Fruit fly (Drosophila melanogaster): Measurements from ENCODE around the gene RpS5a.

Gene RpS5a

DNA sequence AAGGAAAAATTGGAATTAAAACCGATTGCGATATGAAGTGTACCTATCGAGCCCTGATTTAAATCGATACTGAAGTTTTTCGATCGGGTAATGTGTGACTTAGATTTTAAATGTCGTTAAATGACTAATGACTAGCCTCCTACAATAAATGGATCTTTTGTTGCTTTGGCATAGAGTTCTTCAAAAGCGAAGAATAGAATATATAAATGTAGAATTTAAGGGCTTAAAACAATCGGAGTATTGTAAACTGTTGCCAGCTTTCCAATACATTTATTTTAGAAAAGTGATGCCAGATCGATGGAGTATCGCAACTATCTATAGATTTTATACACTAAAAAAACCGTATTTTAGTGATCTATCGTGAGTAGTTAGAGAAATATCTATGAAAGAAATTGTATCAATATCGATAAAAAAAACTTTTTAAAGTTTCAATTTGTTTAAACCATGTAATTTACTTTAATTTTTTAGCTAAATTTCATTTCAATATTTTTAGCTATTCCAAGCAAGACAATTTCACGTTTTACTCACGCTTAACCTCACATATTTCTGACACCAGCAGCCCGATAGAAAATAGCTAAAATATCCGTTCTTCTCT is 5.0 kb downstream of the RpS5a start, which contains the start of the genes mei-217 and mei-218 (continued):
- TF ChIP-seq CG8765 (GFP tag; IDR thresholded peaks at IDR 0.05) (no peak), ssp (GFP tag; IDR thresholded peaks at IDR 0.05) (0 out of 2 replicates have a peak, but pooled peaks have one; percentile 11), CG17568 (GFP tag; optimal IDR thresholded peaks at IDR 0.05) (no peak), CG4360 (GFP tag; IDR thresholded peaks at IDR 0.05) (no peak), exex (tag; optimal IDR thresholded peaks at IDR 0.05) (no peak), pfk (GFP tag; optimal IDR thresholded peaks at IDR 0.05) (no peak), eve (GFP tag; optimal IDR thresholded peaks at IDR 0.05) (no peak), Spps (tag; optimal IDR thresholded peaks at IDR 0.05) (no peak), CG16813 (GFP tag; IDR thresholded peaks at IDR 0.05; ENCODE audit: partially characterized antibody) (peak; percentile 78), vnd (GFP tag; IDR thresholded peaks at IDR 0.05; ENCODE audit: partially characterized antibody) (peak; percentile 67), tin (GFP tag; optimal IDR thresholded peaks at IDR 0.05) (no peak), TFAM (GFP tag; optimal IDR thresholded peaks at IDR 0.05) (no peak), da (GFP tag; optimal IDR thresholded peaks at IDR 0.05) (no peak), Chrac-16 (GFP tag; optimal IDR thresholded peaks at IDR 0.05) (peak; percentile 28), CG5180 (GFP tag; optimal IDR thresholded peaks at IDR 0.05) (no peak), fd3F (GFP tag; optimal IDR thresholded peaks at IDR 0.05) (no peak), al (GFP tag; IDR thresholded peaks at IDR 0.05) (no peak), CG13775 (GFP tag; optimal IDR thresholded peaks at IDR 0.05) (no peak), CG30403 (GFP tag; optimal IDR thresholded peaks at IDR 0.05) (peak; percentile 53), gcm2 (GFP tag; optimal IDR thresholded peaks at IDR 0.05) (no peak), Xrp1 (GFP tag; IDR thresholded peaks at IDR 0.05) (peak; percentile 35; the same call in 1 of the 2 replicates), Hr51 (GFP tag; optimal IDR thresholded peaks at IDR 0.05) (no peak), vfl (GFP tag; optimal IDR thresholded peaks at IDR 0.05) (no peak), CHES-1-like (GFP tag; optimal IDR thresholded peaks at IDR 0.05) (no peak), Hr3 (GFP tag; optimal IDR thresholded peaks at IDR 0.05) (no peak), E2f2 (GFP tag; IDR thresholded peaks at IDR 0.05) (peak; percentile 41), gt (GFP tag; IDR thresholded peaks at IDR 0.05) (no peak), Sox102F (GFP tag; optimal IDR thresholded peaks at IDR 0.05) (no peak), pnt (GFP tag; optimal IDR thresholded peaks at IDR 0.05) (no peak), CG11398 (GFP tag; optimal IDR thresholded peaks at IDR 0.05) (no peak), CG2199 (GFP tag; IDR thresholded peaks at IDR 0.05) (no peak), CG10431 (GFP tag; optimal IDR thresholded peaks at IDR 0.05) (no peak), dmrt11E (tag; optimal IDR thresholded peaks at IDR 0.05) (peak; percentile 25), CG34224 (GFP tag; IDR thresholded peaks at IDR 0.05; ENCODE audit: partially characterized antibody) (peak; percentile 58; the same call in 2 of the 3 replicates), mld (GFP tag; IDR thresholded peaks at IDR 0.05; ENCODE audit: partially characterized antibody) (no peak), CG7987 (GFP tag; optimal IDR thresholded peaks at IDR 0.05) (no peak), pita (GFP tag; optimal IDR thresholded peaks at IDR 0.05) (no peak), CG15601 (tag; optimal IDR thresholded peaks at IDR 0.05) (no peak), CG13287 (GFP tag; IDR thresholded peaks at IDR 0.05; ENCODE audit: partially characterized antibody) (peak; percentile 71), esg (GFP tag; conservative IDR thresholded peaks at IDR 0.05) (no peak), bigmax (GFP tag; optimal IDR thresholded peaks at IDR 0.05) (peak; percentile 71), schlank (tag; optimal IDR thresholded peaks at IDR 0.05) (no peak), CG4707 (GFP tag; optimal IDR thresholded peaks at IDR 0.05) (no peak), Ets65A (GFP tag) (peak; percentile 50), CG12219 (GFP tag; optimal IDR thresholded peaks at IDR 0.05) (no peak), CG14860 (GFP tag; IDR thresholded peaks at IDR 0.05; ENCODE audit: partially characterized antibody) (peak; percentile 66), CG10979 (tag; optimal IDR thresholded peaks at IDR 0.05) (peak; percentile 1), CG12744 (GFP tag; optimal IDR thresholded peaks at IDR 0.05) (no peak), CG9797 (GFP tag; optimal IDR thresholded peaks at IDR 0.05) (no peak), CG14441 (GFP tag; IDR thresholded peaks at IDR 0.05) (no peak)

Measured in whole organism, embryonic.